Worm (Caenorhabditis elegans): Measurements from ENCODE around the gene F36H12.17.
A peak's percentile ranks its signal among the peaks of the same experiment; 100 is the strongest.
"Not testable (repeated sequence)": the region's sequence is repeated elsewhere in the genome, so short reads cannot be mapped to it uniquely, and the experiment has no call there.

F36H12.17 gene

DNA sequence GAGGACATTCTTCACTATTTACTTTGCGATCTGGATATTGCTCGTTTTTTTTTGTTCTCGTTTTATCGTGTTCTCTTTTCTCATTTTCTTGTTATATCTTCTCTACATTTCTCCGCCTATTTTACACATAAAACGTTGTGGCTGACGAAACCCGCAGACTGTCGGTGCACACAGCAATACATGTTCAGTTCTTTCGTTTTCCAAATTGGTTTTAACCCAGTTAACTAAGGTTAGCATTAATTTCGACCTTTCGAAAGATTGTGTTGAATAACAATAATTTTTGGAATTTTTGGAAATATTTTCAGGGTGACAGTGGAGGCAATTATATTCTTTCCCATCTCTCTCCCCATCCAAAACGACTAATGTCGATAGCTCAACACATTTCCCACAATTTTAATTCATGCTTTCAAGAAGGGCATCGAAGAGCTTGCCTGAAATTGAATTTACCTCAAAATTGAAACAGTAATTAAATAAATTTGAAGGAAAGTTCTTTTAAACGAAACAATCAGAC lies 12.9 kb downstream of the F36H12.17 start:
- TF ChIP-seq Y48G9A.11 (GFP tag; IDR thresholded peaks at IDR 0.05): peak; percentile 30; the same call in 1 of the 2 replicates
- TF ChIP-seq arid-1 (GFP tag; conservative IDR thresholded peaks at IDR 0.05): 0 out of 2 replicates have a peak, but pooled peaks have one; percentile 28
- TF ChIP-seq T26A8.4 (GFP tag; IDR thresholded peaks at IDR 0.05): peak; percentile 77
- peak; percentile 57 for TF ChIP-seq aha-1 (tag)
- TF ChIP-seq snpc-1.2 (GFP tag; IDR thresholded peaks at IDR 0.05): peak; percentile 97
- TF ChIP-seq F44E2.7 (GFP tag; IDR thresholded peaks at IDR 0.05): 0 out of 2 replicates have a peak, but pooled peaks have one; percentile 30
- TF ChIP-seq ceh-44 (GFP tag; IDR thresholded peaks at IDR 0.05): 0 out of 2 replicates have a peak, but pooled peaks have one; percentile 35
- TF ChIP-seq F49E8.2 (tag; optimal IDR thresholded peaks at IDR 0.05; ENCODE audit: borderline replicate concordance): peak; percentile 56
- TF ChIP-seq Y105C5A.15 (GFP tag; IDR thresholded peaks at IDR 0.05): 0 out of 2 replicates have a peak, but pooled peaks have one; percentile 25
- TF ChIP-seq mdt-29 (GFP tag; IDR thresholded peaks at IDR 0.05): peak; percentile 72
- TF ChIP-seq lin-38 (GFP tag; IDR thresholded peaks at IDR 0.05): peak; percentile 60
- TF ChIP-seq ama-1 (optimal IDR thresholded peaks at IDR 0.05): peak; percentile 32
- peak in 1 of 2 experiments; percentile 31 for TF ChIP-seq unc-62 (GFP tag; optimal IDR thresholded peaks at IDR 0.05 in 1 of 2)
- TF ChIP-seq unc-62 (tag; optimal IDR thresholded peaks at IDR 0.05): not testable (repeated sequence)

DNA sequence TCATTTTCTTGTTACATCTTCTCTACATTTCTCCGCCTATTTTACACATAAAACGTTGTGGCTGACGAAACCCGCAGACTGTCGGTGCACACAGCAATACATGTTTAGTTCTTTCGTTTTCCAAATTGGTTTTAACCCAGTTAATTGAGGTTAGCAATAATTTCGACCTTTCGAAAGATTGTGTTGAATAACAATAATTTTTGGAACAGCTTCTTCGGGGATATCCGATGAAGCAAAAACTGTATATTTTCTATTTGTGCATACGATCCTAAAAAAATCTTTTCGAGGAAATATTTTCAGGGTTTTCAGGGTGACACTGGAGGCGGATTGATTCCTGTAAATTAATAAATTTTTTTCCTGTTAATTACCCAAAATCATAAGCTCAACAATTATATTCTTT lies 15.9 kb downstream of the F36H12.17 start:
- TF ChIP-seq unc-62 (GFP tag; optimal IDR thresholded peaks at IDR 0.05 in 1 of 2) (peak in 1 of 2 experiments; percentile 57), mdt-29 (GFP tag; IDR thresholded peaks at IDR 0.05) (0 out of 2 replicates have a peak, but pooled peaks have one; percentile 32), lin-38 (GFP tag; IDR thresholded peaks at IDR 0.05) (peak; percentile 39; the same call in 1 of the 2 replicates), T26A8.4 (GFP tag; IDR thresholded peaks at IDR 0.05) (peak; percentile 65), snpc-1.2 (GFP tag; IDR thresholded peaks at IDR 0.05) (peak; percentile 98), php-3 (GFP tag; IDR thresholded peaks at IDR 0.05) (0 out of 2 replicates have a peak, but pooled peaks have one; percentile 30)
- not testable (repeated sequence) for TF ChIP-seq unc-62 (tag; optimal IDR thresholded peaks at IDR 0.05)

DNA sequence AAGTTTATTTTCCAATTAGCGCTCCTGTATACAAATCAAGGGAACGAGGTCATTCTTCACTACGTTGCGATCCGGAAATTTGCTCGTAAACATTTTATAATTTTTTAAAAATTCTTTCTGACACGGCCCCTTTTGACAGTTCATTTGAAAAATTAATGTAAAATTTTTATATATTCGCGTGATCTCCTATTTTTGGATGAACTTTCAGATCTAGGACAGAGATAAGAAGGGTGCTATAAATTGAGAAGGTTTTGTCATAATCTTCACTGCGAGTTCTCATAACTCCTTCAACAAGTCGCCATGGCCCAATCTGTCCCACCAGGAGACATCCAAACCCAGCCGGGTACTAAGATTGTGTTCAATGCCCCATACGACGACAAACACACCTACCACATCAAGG lies 17.4 kb downstream of the F36H12.17 start, which contains the start of gene msp-19:
TSS of gene msp-19 (plus strand) at position 301 of the 400 bp plus-strand sequence.
- not testable (repeated sequence) for TF ChIP-seq R02D3.7, lsy-2, nhr-77 (tag; optimal IDR thresholded peaks at IDR 0.05)

DNA sequence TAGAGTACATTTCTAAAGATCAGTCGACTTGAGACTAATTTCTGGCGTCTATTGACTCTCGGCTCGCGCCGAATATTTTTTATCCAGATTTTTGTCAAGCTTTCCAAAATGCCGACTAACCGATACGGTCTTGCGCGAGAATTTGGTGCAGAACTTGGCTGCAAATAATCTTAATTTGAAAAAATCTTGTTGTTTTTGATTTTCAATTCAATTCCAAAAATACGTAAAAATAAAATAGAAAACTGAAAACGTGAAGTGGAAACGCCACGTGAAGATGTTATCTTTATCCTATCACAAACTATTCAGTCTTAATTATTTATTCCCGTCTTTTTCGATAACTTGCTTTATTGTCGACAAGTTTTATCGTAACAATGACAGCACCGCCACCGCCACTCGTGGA lies 19.3 kb downstream of the F36H12.17 start, which contains the start of gene ttbk-2.1:
TSS of gene ttbk-2.1 (plus strand) at position 301 of the 400 bp plus-strand sequence.
- not testable (repeated sequence) for TF ChIP-seq vab-7 (GFP tag; IDR thresholded peaks at IDR 0.05); spr-1 (tag; optimal IDR thresholded peaks at IDR 0.05); mdl-1 (tag; optimal IDR thresholded peaks at IDR 0.05)

DNA sequence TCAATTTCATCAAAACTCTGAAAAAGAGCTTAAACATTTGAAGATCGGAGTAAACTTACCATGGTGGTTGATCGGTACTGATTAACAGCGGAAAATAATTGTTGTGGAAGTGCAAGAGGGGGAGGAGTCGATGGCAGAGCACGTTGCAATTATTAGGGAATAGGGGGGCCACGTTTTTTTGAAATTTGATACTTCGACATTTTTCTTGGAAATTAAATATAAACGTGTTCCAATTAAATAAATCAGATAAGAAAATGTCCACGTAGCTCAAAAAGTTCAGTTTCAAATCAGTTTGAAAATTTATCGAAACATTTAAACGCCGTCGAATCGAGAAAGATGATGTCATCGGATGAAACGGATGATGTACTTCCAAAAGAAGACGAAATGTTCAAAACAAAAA lies 20.9 kb downstream of the F36H12.17 start, which contains the start of gene F36H12.9:
TSS of gene F36H12.9 (plus strand) at position 301 of the 400 bp plus-strand sequence.
- not testable (repeated sequence) for TF ChIP-seq R02D3.7 (tag; optimal IDR thresholded peaks at IDR 0.05); dpl-1 (GFP tag; optimal IDR thresholded peaks at IDR 0.05); zag-1 (tag; optimal IDR thresholded peaks at IDR 0.05)

DNA sequence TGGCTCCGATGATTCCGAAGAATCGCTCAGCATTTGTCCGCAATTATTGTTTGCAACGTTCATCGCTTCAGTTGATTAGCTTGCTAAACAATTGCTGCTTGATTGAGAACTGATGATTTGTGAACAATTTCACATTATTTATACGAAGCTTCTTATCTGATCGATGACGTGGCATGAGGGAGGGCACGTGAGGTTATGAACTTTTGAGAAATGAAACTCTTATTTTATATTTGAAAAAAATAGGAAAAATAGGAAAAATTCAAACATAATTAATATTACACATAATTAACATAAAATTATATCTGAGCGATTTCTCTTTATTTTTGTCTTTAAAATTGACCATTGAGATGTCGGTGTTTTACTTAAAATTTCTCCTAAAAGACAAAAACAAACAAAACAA lies 23.0 kb downstream of the F36H12.17 start, which contains the start of gene F36H12.10:
TSS of gene F36H12.10 (minus strand) at position 101 of the 400 bp plus-strand sequence.
- not testable (repeated sequence) for TF ChIP-seq lim-7 (GFP tag; IDR thresholded peaks at IDR 0.05); ceh-44 (GFP tag; IDR thresholded peaks at IDR 0.05); Y5F2A.4 (GFP tag; optimal IDR thresholded peaks at IDR 0.05)

DNA sequence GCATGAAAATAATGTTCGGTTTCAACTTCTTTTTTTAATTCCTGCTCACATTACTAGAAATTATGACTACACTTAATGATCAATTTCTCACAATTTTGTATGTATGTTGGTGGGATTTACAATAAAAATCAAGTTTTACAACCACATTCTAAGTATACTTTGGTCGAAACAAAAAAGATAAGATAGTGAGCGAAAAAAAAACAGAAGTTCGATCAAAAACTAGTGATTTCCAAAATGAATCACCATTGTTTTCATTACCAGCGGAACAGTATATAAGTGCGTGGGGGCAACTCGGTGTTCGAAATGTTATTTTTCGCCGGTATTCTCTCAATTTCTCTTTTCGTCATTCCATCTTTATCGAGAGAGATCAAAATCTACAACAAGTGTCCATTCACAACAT lies 47.1 kb downstream of the F36H12.17 start, which contains the start of gene thn-5:
TSS of gene thn-5 (plus strand) at position 301 of the 400 bp plus-strand sequence.
- TF ChIP-seq fkh-10 (GFP tag; optimal IDR thresholded peaks at IDR 0.05) (no peak), zip-11 (GFP tag; IDR thresholded peaks at IDR 0.05) (no peak), lin-1 (GFP tag; IDR thresholded peaks at IDR 0.05) (no peak), ztf-11 (tag; optimal IDR thresholded peaks at IDR 0.05) (no peak), dmd-8 (GFP tag; IDR thresholded peaks at IDR 0.05) (no peak), lin-38 (GFP tag; IDR thresholded peaks at IDR 0.05) (no peak), unc-39 (tag; optimal IDR thresholded peaks at IDR 0.05) (no peak), R02D3.7 (tag; optimal IDR thresholded peaks at IDR 0.05) (no peak), egl-27 (tag; optimal IDR thresholded peaks at IDR 0.05) (no peak), lin-39 (tag; optimal IDR thresholded peaks at IDR 0.05) (no peak), aly-2 (tag; optimal IDR thresholded peaks at IDR 0.05) (no peak), rbr-2 (tag; optimal IDR thresholded peaks at IDR 0.05) (no peak)

Data from whole organism, L4 larva.